Fruit fly (Drosophila melanogaster) whole organism, embryonic: ENCODE results near the gene CG12546.

Source experiments
- Atf3 ChIP-seq: fragments of 200-800 bp; sonication (Bioruptor generic); optimal IDR thresholded peaks from 3 replicates; lab custom pipeline; 2016; ENCODE audit warnings: missing biosample characterization, missing genetic modification characterization
- BEAF-32 ChIP-seq: fragments of 200-800 bp; sonication (Bioruptor generic); optimal IDR thresholded peaks from 3 replicates; lab custom pipeline; 2017; ENCODE audit warnings: missing biosample characterization, missing genetic modification characterization, mild to moderate bottlenecking, moderate library complexity, missing genetic modification reagents
- CG11247 ChIP-seq: fragments of 200-800 bp; sonication (Bioruptor generic); IDR thresholded peaks from 2 replicates; pipeline ENCODE4 v1.3.6; 2022; ENCODE audit warnings: missing biosample characterization, missing genetic modification characterization
- CG11695 ChIP-seq: fragments of 200-800 bp; sonication (Bioruptor generic); IDR thresholded peaks from 3 replicates; pipeline ENCODE4 v1.3.6; 2022; ENCODE audit warnings: missing biosample characterization, missing genetic modification characterization
- CG1233 ChIP-seq: fragments of 200-800 bp; sonication (Bioruptor generic); optimal IDR thresholded peaks from 4 replicates; lab custom pipeline; 2018; ENCODE audit warnings: missing biosample characterization, mild to moderate bottlenecking, missing genetic modification characterization
- CG14441 ChIP-seq: fragments of 200-800 bp; sonication (Bioruptor generic); IDR thresholded peaks from 2 replicates; pipeline ENCODE4 v1.3.6; 2022; ENCODE audit warnings: missing biosample characterization, missing genetic modification characterization
- CG17385 ChIP-seq: fragments of 200-800 bp; sonication (Bioruptor generic); optimal IDR thresholded peaks from 3 replicates; lab custom pipeline; 2018; ENCODE audit warnings: missing biosample characterization, mild to moderate bottlenecking, missing genetic modification characterization
- CG17912 ChIP-seq: fragments of 200-800 bp; sonication (Bioruptor generic); optimal IDR thresholded peaks from 2 replicates; lab custom pipeline; 2018; ENCODE audit warnings: missing biosample characterization, mild to moderate bottlenecking, missing genetic modification characterization
- CG18476 ChIP-seq: fragments of 200-800 bp; sonication (Bioruptor generic); optimal IDR thresholded peaks from 2 replicates; lab custom pipeline; 2016; ENCODE audit warnings: missing biosample characterization, mild to moderate bottlenecking, missing genetic modification characterization
- CG2120 ChIP-seq: fragments of 200-800 bp; sonication (Bioruptor generic); optimal IDR thresholded peaks from 3 replicates; lab custom pipeline; 2016; ENCODE audit warnings: missing biosample characterization, missing genetic modification characterization
- CG2712 ChIP-seq: fragments of 200-800 bp; optimal IDR thresholded peaks from 3 replicates; lab custom pipeline; 2019; ENCODE audit warnings: missing biosample characterization, mild to moderate bottlenecking, missing genetic modification characterization, moderate library complexity
- CG30403 ChIP-seq: fragments of 200-800 bp; sonication (Bioruptor generic); optimal IDR thresholded peaks from 3 replicates; lab custom pipeline; 2016; ENCODE audit warnings: missing biosample characterization, missing genetic modification characterization
- CG4328 ChIP-seq: fragments of 200-800 bp; sonication (Bioruptor generic); optimal IDR thresholded peaks from 3 replicates; lab custom pipeline; 2017; ENCODE audit warnings: missing biosample characterization, missing genetic modification reagents, missing genetic modification characterization
- CG4820 ChIP-seq: fragments of 200-800 bp; sonication (Bioruptor generic); optimal IDR thresholded peaks from 3 replicates; lab custom pipeline; 2016; ENCODE audit warnings: missing biosample characterization, missing genetic modification characterization
- CG7556 ChIP-seq: fragments of 200-800 bp; sonication (Bioruptor generic); optimal IDR thresholded peaks from 2 replicates; lab custom pipeline; 2017; ENCODE audit warnings: missing biosample characterization, mild to moderate bottlenecking, missing genetic modification characterization
- Deaf1 ChIP-seq: fragments of 200-800 bp; optimal IDR thresholded peaks from 3 replicates; lab custom pipeline; 2019; ENCODE audit warnings: missing biosample characterization, mild to moderate bottlenecking, missing genetic modification characterization, moderate library complexity
- E2f1 ChIP-seq: fragments of 200-800 bp; sonication (Bioruptor generic); IDR thresholded peaks from 2 replicates; pipeline ENCODE4 v1.3.6; 2022; ENCODE audit warnings: missing biosample characterization, missing genetic modification characterization
- Elba2 ChIP-seq: fragments of 200-800 bp; sonication (Bioruptor generic); optimal IDR thresholded peaks from 3 replicates; lab custom pipeline; 2016; ENCODE audit warnings: missing biosample characterization, missing genetic modification characterization
- H15 ChIP-seq: fragments of 200-800 bp; sonication (Bioruptor generic); IDR thresholded peaks from 3 replicates; pipeline ENCODE4 v1.3.6; 2022; ENCODE audit warnings: missing biosample characterization, missing genetic modification characterization
- HLHmδ ChIP-seq: fragments of 200-800 bp; sonication (Bioruptor generic); optimal IDR thresholded peaks from 2 replicates; lab custom pipeline; 2018; ENCODE audit warnings: missing biosample characterization, mild to moderate bottlenecking, missing genetic modification characterization, moderate library complexity
- Lhr ChIP-seq: fragments of 200-800 bp; sonication (Bioruptor generic); optimal IDR thresholded peaks from 3 replicates; lab custom pipeline; 2017; ENCODE audit warnings: mild to moderate bottlenecking, missing biosample characterization, missing genetic modification reagents, missing genetic modification characterization
- Lim3 ChIP-seq: fragments of 200-800 bp; sonication (Bioruptor generic); IDR thresholded peaks from 2 replicates; pipeline ENCODE4 v1.3.6; 2022; ENCODE audit warnings: missing biosample characterization, missing genetic modification characterization
- Mad ChIP-seq: fragments of 200-800 bp; sonication (Bioruptor generic); optimal IDR thresholded peaks from 2 replicates; lab custom pipeline; 2016; ENCODE audit warnings: missing biosample characterization, missing genetic modification characterization
- Mrtf ChIP-seq: fragments of 200-800 bp; sonication (Bioruptor generic); IDR thresholded peaks from 3 replicates; pipeline ENCODE4 v1.3.6; 2022; ENCODE audit warnings: missing biosample characterization, missing genetic modification characterization
- PHDP ChIP-seq: fragments of 200-800 bp; sonication (Bioruptor generic); optimal IDR thresholded peaks from 3 replicates; lab custom pipeline; 2018; ENCODE audit warnings: missing biosample characterization, mild to moderate bottlenecking, missing genetic modification characterization, moderate library complexity
- Vsx1 ChIP-seq: fragments of 200-800 bp; sonication (Bioruptor generic); optimal IDR thresholded peaks from 2 replicates; lab custom pipeline; 2017; ENCODE audit warnings: missing biosample characterization, mild to moderate bottlenecking, missing genetic modification characterization, missing genetic modification reagents
- bigmax ChIP-seq: fragments of 200-800 bp; sonication (Bioruptor generic); optimal IDR thresholded peaks from 2 replicates; lab custom pipeline; 2018; ENCODE audit warnings: missing biosample characterization, mild to moderate bottlenecking, missing genetic modification characterization
- cas ChIP-seq: fragments of 200-800 bp; sonication (Bioruptor generic); IDR thresholded peaks from 2 replicates; pipeline ENCODE4 v1.3.6; 2022; ENCODE audit warnings: missing biosample characterization, missing genetic modification characterization
- ems ChIP-seq: fragments of 200-800 bp; sonication (Bioruptor generic); optimal IDR thresholded peaks from 3 replicates; lab custom pipeline; 2016; ENCODE audit warnings: missing biosample characterization, missing genetic modification characterization
- exex ChIP-seq: fragments of 200-800 bp; sonication (Bioruptor generic); optimal IDR thresholded peaks from 4 replicates; lab custom pipeline; 2018; ENCODE audit warnings: missing biosample characterization, mild to moderate bottlenecking, missing genetic modification characterization, moderate library complexity
- grn ChIP-seq: fragments of 200-800 bp; sonication (Bioruptor generic); optimal IDR thresholded peaks from 3 replicates; lab custom pipeline; 2017; ENCODE audit warnings: missing biosample characterization, missing genetic modification characterization
- gro ChIP-seq: fragments of 200-800 bp; sonication (Bioruptor generic); optimal IDR thresholded peaks from 2 replicates; lab custom pipeline; 2016; ENCODE audit warnings: missing biosample characterization, missing genetic modification characterization
- hkb ChIP-seq, 2 experiments: fragments of 200-800 bp in 1 of 2; fragments of >200 bp in 1 of 2; sonication (Bioruptor generic) in 1 of 2; IDR thresholded peaks in 1 of 2; optimal IDR thresholded peaks in 1 of 2; 2 replicates each; pipeline versions ENCODE4 v1.3.6 to Lab custom; 2017 to 2022; ENCODE audit warnings: missing biosample characterization in 1 of 2, missing genetic modification characterization in 1 of 2
- inv ChIP-seq: fragments of 200-800 bp; sonication (Bioruptor generic); IDR thresholded peaks from 2 replicates; pipeline ENCODE4 v1.3.6; 2022; ENCODE audit warnings: missing biosample characterization, missing genetic modification characterization; ENCODE audit not compliant: partially characterized antibody
- jing ChIP-seq: fragments of 200-800 bp; sonication (Bioruptor generic); optimal IDR thresholded peaks from 2 replicates; lab custom pipeline; 2018; ENCODE audit warnings: missing biosample characterization, mild to moderate bottlenecking, missing genetic modification characterization
- knrl ChIP-seq: fragments of 200-800 bp; sonication (Bioruptor generic); IDR thresholded peaks from 3 replicates; pipeline ENCODE4 v1.3.6; 2022; ENCODE audit warnings: missing biosample characterization, missing genetic modification characterization; ENCODE audit not compliant: partially characterized antibody
- nau ChIP-seq: fragments of 200-800 bp; sonication (Bioruptor generic); optimal IDR thresholded peaks from 3 replicates; lab custom pipeline; 2017; ENCODE audit warnings: missing biosample characterization, mild to moderate bottlenecking, missing genetic modification characterization, missing genetic modification reagents
- nmo ChIP-seq: fragments of 200-800 bp; sonication (Bioruptor generic); optimal IDR thresholded peaks from 2 replicates; lab custom pipeline; 2018; ENCODE audit warnings: missing biosample characterization, mild to moderate bottlenecking, missing genetic modification characterization, moderate library complexity
- pho ChIP-seq: fragments of 200-800 bp; sonication (Bioruptor generic); optimal IDR thresholded peaks from 2 replicates; lab custom pipeline; 2016; ENCODE audit warnings: missing biosample characterization, missing genetic modification characterization
- phol ChIP-seq: fragments of 200-800 bp; sonication (Bioruptor generic); optimal IDR thresholded peaks from 3 replicates; lab custom pipeline; 2018; ENCODE audit warnings: missing biosample characterization, mild to moderate bottlenecking, missing genetic modification characterization, moderate library complexity
- pnt ChIP-seq: fragments of 200-800 bp; sonication (Bioruptor generic); optimal IDR thresholded peaks from 3 replicates; lab custom pipeline; 2016; ENCODE audit warnings: missing biosample characterization, missing genetic modification characterization
- prd ChIP-seq, 3 experiments: fragments of >200 bp in 2 of 3; fragments of 200-800 bp in 1 of 3; sonication (Bioruptor generic) in 1 of 3; optimal IDR thresholded peaks in 2 of 3; IDR thresholded peaks in 1 of 3; 2 replicates in 2 of 3; 3 replicates in 1 of 3; pipeline versions ENCODE4 v1.3.6 to Lab custom; 2017 to 2022; ENCODE audit warnings: missing biosample characterization in 1 of 3, missing genetic modification characterization in 1 of 3
- ranshi ChIP-seq: fragments of 200-800 bp; sonication (Bioruptor generic); IDR thresholded peaks from 2 replicates; pipeline ENCODE4 v1.3.6; 2022; ENCODE audit warnings: missing biosample characterization, missing genetic modification characterization
- sens ChIP-seq: fragments of 200-800 bp; sonication (Bioruptor generic); peaks from one replicate; lab custom pipeline; 2016; ENCODE audit warnings: missing biosample characterization, missing genetic modification characterization
- seq ChIP-seq: fragments of 200-800 bp; sonication (Bioruptor generic); IDR thresholded peaks from 2 replicates; pipeline ENCODE4 v1.3.6; 2022; ENCODE audit warnings: missing biosample characterization, missing genetic modification characterization
- slou ChIP-seq: fragments of 200-800 bp; sonication (Bioruptor generic); optimal IDR thresholded peaks from 3 replicates; lab custom pipeline; 2016; ENCODE audit warnings: missing biosample characterization, missing genetic modification characterization
- sr ChIP-seq: fragments of 200-800 bp; sonication (Bioruptor generic); IDR thresholded peaks from 3 replicates; pipeline ENCODE4 v1.3.6; 2022; ENCODE audit warnings: missing biosample characterization, missing genetic modification characterization
- toy ChIP-seq: fragments of 200-800 bp; sonication (Bioruptor generic); IDR thresholded peaks from 2 replicates; pipeline ENCODE4 v1.3.6; 2022; ENCODE audit warnings: missing biosample characterization, missing genetic modification characterization
- zen ChIP-seq: fragments of 200-800 bp; sonication (Bioruptor generic); optimal IDR thresholded peaks from 3 replicates; lab custom pipeline; 2018; ENCODE audit warnings: missing biosample characterization, mild to moderate bottlenecking, missing genetic modification characterization, moderate library complexity

Gene CG12546

dm6 chr3L:22727739-22728335 lies 34.2 kb upstream of the CG12546 start, which contains the start of the genes CG14450 and CG11367 (continued):
- TF ChIP-seq cas (GFP tag; lab: Robert Waterston, UW) (no peak), prd (optimal IDR thresholded peaks at IDR 0.05; lab: Kevin White, UChicago) (no peak), prd (GFP tag; IDR thresholded peaks at IDR 0.05; lab: Robert Waterston, UW) (0 out of 3 replicates have a peak, but pooled peaks have one; percentile 10), gro (peak; percentile 49), CG14441 (no peak), Deaf1 (tag; lab: Kevin White, UChicago) (peak; percentile 89), Atf3 (GFP tag; lab: Kevin White, UChicago) (no peak), Vsx1 (GFP tag; lab: Kevin White, UChicago) (no peak), CG18476 (GFP tag; lab: Kevin White, UChicago) (no peak), CG2120 (GFP tag; lab: Kevin White, UChicago) (peak; percentile 10), pnt (GFP tag; lab: Kevin White, UChicago) (no peak), H15 (GFP tag; lab: Robert Waterston, UW) (no peak), pho (no peak), inv (GFP tag; lab: Robert Waterston, UW) (peak; percentile 39; the same call in 1 of the 2 replicates), Lim3 (no peak), CG17385 (GFP tag; lab: Kevin White, UChicago) (peak; percentile 94), CG11695 (no peak), phol (tag; lab: Kevin White, UChicago) (peak; percentile 50), CG30403 (GFP tag; lab: Kevin White, UChicago) (peak; percentile 9), Lhr (GFP tag; lab: Kevin White, UChicago) (peak; percentile 8), exex (peak; percentile 55), nau (GFP tag; lab: Kevin White, UChicago) (no peak), bigmax (GFP tag; lab: Kevin White, UChicago) (no peak), grn (GFP tag; lab: Kevin White, UChicago) (peak; percentile 14), CG4328 (no peak), Mad (no peak), E2f1 (GFP tag; lab: Robert Waterston, UW) (no peak), CG11247 (GFP tag; lab: Robert Waterston, UW) (no peak), slou (no peak), zen (tag; lab: Kevin White, UChicago) (peak; percentile 30), ranshi (no peak), nmo (GFP tag; lab: Kevin White, UChicago) (peak; percentile 65), hkb (optimal IDR thresholded peaks at IDR 0.05; lab: Kevin White, UChicago) (no peak), hkb (GFP tag; IDR thresholded peaks at IDR 0.05; lab: Robert Waterston, UW) (no peak), sens (GFP tag; lab: Kevin White, UChicago) (peak; percentile 70), BEAF-32 (GFP tag; lab: Kevin White, UChicago) (peak; percentile 75), sr (GFP tag; lab: Robert Waterston, UW) (peak; percentile 57; the same call in 1 of the 3 replicates), CG7556 (peak; percentile 2), ems (GFP tag; lab: Kevin White, UChicago) (no peak), HLHmδ (peak; percentile 76), CG1233 (peak; percentile 2), knrl (GFP tag; lab: Robert Waterston, UW) (peak; percentile 79), Mrtf (GFP tag; lab: Robert Waterston, UW) (no peak), CG2712 (tag; lab: Kevin White, UChicago) (peak; percentile 59), Elba2 (no peak), CG17912 (GFP tag; lab: Kevin White, UChicago) (no peak), PHDP (tag; lab: Kevin White, UChicago) (peak; percentile 36), toy (GFP tag; lab: Robert Waterston, UW) (no peak), CG4820 (GFP tag; lab: Kevin White, UChicago) (no peak), seq (no peak), jing (GFP tag; lab: Kevin White, UChicago) (no peak)
